Fruit fly (Drosophila melanogaster): Measurements from ENCODE around the gene CG14443.

CG14443 gene

dm6 chrX:6656626-6657558 is 23.1 kb downstream of the CG14443 start (continued):
- TF ChIP-seq Ssrp (tag; optimal IDR thresholded peaks at IDR 0.05) (peak; percentile 31), sug (tag; optimal IDR thresholded peaks at IDR 0.05) (peak; percentile 61), Adf1 (GFP tag; IDR thresholded peaks at IDR 0.05) (peak; percentile 18; the same call in 1 of the 2 replicates), CG6683 (GFP tag; optimal IDR thresholded peaks at IDR 0.05) (peak; percentile 11), Ada2b (GFP tag; IDR thresholded peaks at IDR 0.05) (peak; percentile 38; the same call in 1 of the 2 replicates), CG11093 (GFP tag; IDR thresholded peaks at IDR 0.05) (no peak), ssp (GFP tag; IDR thresholded peaks at IDR 0.05) (no peak), CG10654 (GFP tag; optimal IDR thresholded peaks at IDR 0.05) (no peak), PHDP (tag; optimal IDR thresholded peaks at IDR 0.05) (peak; percentile 61), cg (GFP tag; optimal IDR thresholded peaks at IDR 0.05) (peak; percentile 5), mirr (GFP tag; optimal IDR thresholded peaks at IDR 0.05) (no peak), CG13894 (tag; optimal IDR thresholded peaks at IDR 0.05) (peak; percentile 67), CG30403 (GFP tag; optimal IDR thresholded peaks at IDR 0.05) (peak; percentile 35), CG12236 (GFP tag; optimal IDR thresholded peaks at IDR 0.05) (no peak), ci (GFP tag; IDR thresholded peaks at IDR 0.05) (no peak), CG17359 (tag; optimal IDR thresholded peaks at IDR 0.05) (peak; percentile 27), CG10543 (GFP tag; optimal IDR thresholded peaks at IDR 0.05) (peak; percentile 83), CG17802 (tag; optimal IDR thresholded peaks at IDR 0.05) (no peak), CrebB (tag; optimal IDR thresholded peaks at IDR 0.05) (peak; percentile 67), bbx (GFP tag; IDR thresholded peaks at IDR 0.05; ENCODE audit: partially characterized antibody) (no peak), gem (tag; optimal IDR thresholded peaks at IDR 0.05) (peak; percentile 66), CG17361 (GFP tag; IDR thresholded peaks at IDR 0.05) (no peak), CG7839 (tag; optimal IDR thresholded peaks at IDR 0.05) (peak; percentile 61), CG14667 (GFP tag; IDR thresholded peaks at IDR 0.05) (no peak), Max (GFP tag; optimal IDR thresholded peaks at IDR 0.05) (peak; percentile 15), NC2α (GFP tag; optimal IDR thresholded peaks at IDR 0.05) (no peak), CG8924 (tag; optimal IDR thresholded peaks at IDR 0.05) (peak; percentile 55), CG10147 (GFP tag; optimal IDR thresholded peaks at IDR 0.05) (peak; percentile 72), CG6765 (GFP tag; optimal IDR thresholded peaks at IDR 0.05) (peak; percentile 63), prd (optimal IDR thresholded peaks at IDR 0.05) (no peak), prd (GFP tag; IDR thresholded peaks at IDR 0.05) (0 out of 3 replicates have a peak, but pooled peaks have one; percentile 7), Tbp (GFP tag; optimal IDR thresholded peaks at IDR 0.05) (no peak), Trl (optimal IDR thresholded peaks at IDR 0.05) (peak; percentile 58 to 75), Trl (GFP tag; optimal IDR thresholded peaks at IDR 0.05) (no peak), zen2 (GFP tag; IDR thresholded peaks at IDR 0.05; ENCODE audit: partially characterized antibody) (no peak), gcm2 (GFP tag; optimal IDR thresholded peaks at IDR 0.05) (no peak), CG43689 (GFP tag; IDR thresholded peaks at IDR 0.05) (no peak), CG9215 (GFP tag; IDR thresholded peaks at IDR 0.05) (0 out of 2 replicates have a peak, but pooled peaks have one; percentile 13), Dek (tag; optimal IDR thresholded peaks at IDR 0.05) (peak; percentile 23), CG11504 (tag; optimal IDR thresholded peaks at IDR 0.05) (peak; percentile 61), crol (GFP tag; IDR thresholded peaks at IDR 0.05) (peak; percentile 60; the same call in 1 of the 2 replicates), Awh (GFP tag; IDR thresholded peaks at IDR 0.05) (no peak), CG14014 (GFP tag; IDR thresholded peaks at IDR 0.05) (peak; percentile 45; the same call in 1 of the 2 replicates), CG13287 (GFP tag; IDR thresholded peaks at IDR 0.05; ENCODE audit: partially characterized antibody) (peak; percentile 48), Chrac-16 (GFP tag; optimal IDR thresholded peaks at IDR 0.05) (peak; percentile 24), dysf (GFP tag; IDR thresholded peaks at IDR 0.05) (peak; percentile 53; the same call in 1 of the 3 replicates), CG33557 (GFP tag; optimal IDR thresholded peaks at IDR 0.05) (peak; percentile 10), CG2120 (GFP tag; optimal IDR thresholded peaks at IDR 0.05) (peak; percentile 33), CG42726 (GFP tag; IDR thresholded peaks at IDR 0.05; ENCODE audit: partially characterized antibody) (no peak)

Data from whole organism, embryonic.